Worm (Caenorhabditis elegans) whole organism, young adult: ENCODE measurements around the gene T06E6.1.

Source experiments
- B0019.2 ChIP-seq: fragments of 200-800 bp; sonication (Bioruptor generic); conservative IDR thresholded peaks from 2 replicates; pipeline ENCODE4 v1.3.6; 2022; ENCODE audit warnings: missing genetic modification reagents, missing genetic modification characterization, missing compliant biosample characterization
- C06A6.2 ChIP-seq: fragments of 200-800 bp; sonication (Bioruptor generic); conservative IDR thresholded peaks from 2 replicates; pipeline ENCODE4 v1.3.6; 2022; ENCODE audit warnings: missing genetic modification characterization, missing compliant biosample characterization
- K11D2.4 ChIP-seq: fragments of 200-800 bp; sonication (Bioruptor generic); IDR thresholded peaks from 2 replicates; pipeline ENCODE4 v1.3.6; 2022; ENCODE audit warnings: missing genetic modification reagents, missing genetic modification characterization, missing compliant biosample characterization
- T07F8.4 ChIP-seq: sonication (generic microtip); optimal IDR thresholded peaks from 2 replicates; lab custom pipeline; 2016; ENCODE audit warnings: mild to moderate bottlenecking, missing genetic modification characterization, moderate library complexity, missing compliant biosample characterization
- Y53G8AR.9 ChIP-seq: fragments of 200-800 bp; sonication (Bioruptor generic); conservative IDR thresholded peaks from 2 replicates; pipeline ENCODE4 v1.3.6; 2022; ENCODE audit warnings: missing genetic modification reagents, missing genetic modification characterization, missing compliant biosample characterization
- Y67H2A.10 ChIP-seq: fragments of 200-800 bp; sonication (Bioruptor generic); conservative IDR thresholded peaks from 2 replicates; pipeline ENCODE4 v1.3.6; 2022; ENCODE audit warnings: missing genetic modification reagents, missing genetic modification characterization, missing compliant biosample characterization
- Y79H2A.3 ChIP-seq: fragments of 200-800 bp; sonication (Bioruptor generic); conservative IDR thresholded peaks from 2 replicates; pipeline ENCODE4 v1.3.6; 2022; ENCODE audit warnings: missing genetic modification reagents, missing genetic modification characterization, missing compliant biosample characterization
- cebp-2 ChIP-seq: fragments of 200-800 bp; sonication (Bioruptor generic); IDR thresholded peaks from 2 replicates; pipeline ENCODE4 v1.3.6; 2022; ENCODE audit warnings: missing genetic modification characterization, missing compliant biosample characterization
- ceh-40 ChIP-seq: fragments of 200-800 bp; sonication (Bioruptor generic); IDR thresholded peaks from 2 replicates; pipeline ENCODE4 v1.3.6; 2022; ENCODE audit warnings: missing genetic modification characterization, missing compliant biosample characterization
- chd-7 ChIP-seq: sonication (generic microtip); optimal IDR thresholded peaks from 2 replicates; lab custom pipeline; 2016; ENCODE audit warnings: mild to moderate bottlenecking, missing genetic modification characterization, moderate library complexity, missing compliant biosample characterization
- dox-1 ChIP-seq: fragments of 200-800 bp; sonication (Bioruptor generic); IDR thresholded peaks from 2 replicates; pipeline ENCODE4 v1.3.6; 2022; ENCODE audit warnings: missing genetic modification reagents, missing genetic modification characterization, missing compliant biosample characterization
- efl-1 ChIP-seq: fragments of 150-350 bp; optimal IDR thresholded peaks from 2 replicates; lab custom pipeline; 2014; ENCODE audit warnings: missing biosample characterization, missing genetic modification reagents, missing genetic modification characterization
- ekl-4 ChIP-seq: fragments of 200-800 bp; sonication (Bioruptor generic); IDR thresholded peaks from 2 replicates; pipeline ENCODE4 v1.3.6; 2022; ENCODE audit warnings: missing genetic modification reagents, missing genetic modification characterization, missing compliant biosample characterization
- ets-4 ChIP-seq: fragments of 200-800 bp; sonication (Bioruptor generic); optimal IDR thresholded peaks from 2 replicates; lab custom pipeline; 2018; ENCODE audit warnings: mild to moderate bottlenecking, missing genetic modification characterization, missing compliant biosample characterization
- him-1 ChIP-seq: sonication (generic microtip); optimal IDR thresholded peaks from 2 replicates; lab custom pipeline; 2016; ENCODE audit warnings: missing genotype, missing genetic modification reagents, missing genetic modification characterization, missing compliant biosample characterization
- hlh-26 ChIP-seq: fragments of 200-800 bp; sonication (Bioruptor generic); conservative IDR thresholded peaks from 2 replicates; pipeline ENCODE4 v1.3.6; 2022; ENCODE audit warnings: missing genetic modification reagents, missing genetic modification characterization, missing compliant biosample characterization
- hmg-1.2 ChIP-seq: fragments of 200-800 bp; sonication (Bioruptor generic); IDR thresholded peaks from 2 replicates; pipeline ENCODE4 v1.3.6; 2022; ENCODE audit warnings: missing genetic modification reagents, missing genetic modification characterization, missing compliant biosample characterization
- hmg-20 ChIP-seq: fragments of 200-800 bp; sonication (Bioruptor generic); IDR thresholded peaks from 2 replicates; pipeline ENCODE4 v1.3.6; 2022; ENCODE audit warnings: missing genetic modification reagents, missing genetic modification characterization, missing compliant biosample characterization
- hsf-1 ChIP-seq: fragments of 200-800 bp; sonication (Bioruptor generic); IDR thresholded peaks from 2 replicates; pipeline ENCODE4 v1.3.6; 2022; ENCODE audit warnings: missing genetic modification reagents, missing genetic modification characterization, missing compliant biosample characterization
- lin-26 ChIP-seq: fragments of 200-800 bp; sonication (Bioruptor generic); IDR thresholded peaks from 2 replicates; pipeline ENCODE4 v1.3.6; 2022; ENCODE audit warnings: missing genetic modification reagents, missing genetic modification characterization, missing compliant biosample characterization
- lin-40 ChIP-seq: sonication (generic microtip); optimal IDR thresholded peaks from 2 replicates; lab custom pipeline; 2016; ENCODE audit warnings: missing genetic modification characterization, mild to moderate bottlenecking, missing compliant biosample characterization, missing genotype, missing genetic modification reagents
- nfyb-1 ChIP-seq: fragments of 200-800 bp; sonication (Bioruptor generic); IDR thresholded peaks from 2 replicates; pipeline ENCODE4 v1.3.6; 2022; ENCODE audit warnings: missing genetic modification reagents, missing genetic modification characterization, missing compliant biosample characterization
- nhr-80 ChIP-seq: sonication (generic microtip); optimal IDR thresholded peaks from 2 replicates; lab custom pipeline; 2016; ENCODE audit warnings: missing genetic modification characterization, missing compliant biosample characterization
- pbrm-1 ChIP-seq: fragments of 200-800 bp; sonication (Bioruptor generic); IDR thresholded peaks from 2 replicates; pipeline ENCODE4 v1.3.6; 2022; ENCODE audit warnings: missing genetic modification reagents, missing genetic modification characterization, missing compliant biosample characterization
- rcor-1 ChIP-seq: fragments of 200-800 bp; sonication (Bioruptor generic); IDR thresholded peaks from 2 replicates; pipeline ENCODE4 v1.3.6; 2022; ENCODE audit warnings: missing genetic modification reagents, missing genetic modification characterization, missing compliant biosample characterization
- rpc-1 ChIP-seq, 2 experiments: fragments of 150-350 bp in 1 of 2; sonication (generic microtip) in 1 of 2; optimal IDR thresholded peaks; 2 replicates each; lab custom pipeline; 2014 to 2018; ENCODE audit warnings: missing biosample characterization in 1 of 2, missing genetic modification characterization in 1 of 2, missing genetic modification reagents in 1 of 2, missing genotype in 1 of 2
- sea-2 ChIP-seq: fragments of 200-800 bp; sonication (Bioruptor generic); IDR thresholded peaks from 2 replicates; pipeline ENCODE4 v1.3.6; 2022; ENCODE audit warnings: missing genetic modification characterization, missing compliant biosample characterization
- snpc-3.4 ChIP-seq: sonication (generic microtip); optimal IDR thresholded peaks from 2 replicates; lab custom pipeline; 2017; ENCODE audit warnings: missing genetic modification characterization, mild to moderate bottlenecking, missing compliant biosample characterization, antibody characterized with exemption, moderate library complexity, missing genotype, missing genetic modification reagents
- sptf-2 ChIP-seq: fragments of 200-800 bp; sonication (Bioruptor generic); optimal IDR thresholded peaks from 2 replicates; lab custom pipeline; 2018; ENCODE audit warnings: mild to moderate bottlenecking, missing genetic modification characterization, missing compliant biosample characterization
- unc-130 ChIP-seq: sonication (generic microtip); optimal IDR thresholded peaks from 2 replicates; lab custom pipeline; 2016; ENCODE audit warnings: missing genetic modification reagents, missing genetic modification characterization, missing compliant biosample characterization
- ztf-25 ChIP-seq: fragments of 200-800 bp; sonication (Bioruptor generic); IDR thresholded peaks from 2 replicates; pipeline ENCODE4 v1.3.6; 2022; ENCODE audit warnings: missing genetic modification reagents, missing genetic modification characterization, missing compliant biosample characterization
- ztf-3 ChIP-seq: fragments of 200-800 bp; sonication (Bioruptor generic); optimal IDR thresholded peaks from 2 replicates; lab custom pipeline; 2018; ENCODE audit warnings: mild to moderate bottlenecking, missing genetic modification characterization, missing compliant biosample characterization
- ztf-6 ChIP-seq: fragments of 200-800 bp; sonication (Bioruptor generic); IDR thresholded peaks from 2 replicates; pipeline ENCODE4 v1.3.6; 2022; ENCODE audit warnings: missing genetic modification reagents, missing genetic modification characterization, missing compliant biosample characterization

Gene T06E6.1

DNA sequence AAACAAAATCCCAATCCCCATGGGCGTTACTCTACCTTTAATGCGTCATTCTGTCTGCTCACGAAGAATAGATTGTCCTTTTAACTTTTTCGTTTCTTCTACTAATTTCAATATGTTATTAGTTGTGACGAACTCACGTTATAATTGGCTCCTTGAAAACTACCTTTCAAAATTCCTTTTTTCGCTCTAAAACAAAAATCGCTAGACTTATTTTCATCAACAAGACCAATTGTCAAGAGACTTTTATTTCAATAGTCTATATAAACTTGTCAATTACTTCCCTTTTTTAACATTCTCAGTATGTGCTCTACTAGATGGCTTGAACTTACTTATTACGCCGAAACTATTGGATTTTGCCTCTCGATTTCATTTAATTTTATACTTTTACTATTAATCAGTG lies 10.0 kb downstream of the T06E6.1 start, which contains the start of gene str-102:
str-102 (plus strand) TSS at position 301 of the 400 bp plus-strand sequence.
- no peak for TF ChIP-seq T07F8.4 (tag; lab: Kevin White, UChicago)

ce11 chrV:15383739-15384138 lies 11.0 kb downstream of the T06E6.1 start, which contains the start of gene str-88:
str-88 (minus strand) TSS chrV:15383839.
- TF ChIP-seq dox-1 (GFP tag; lab: Robert Waterston, UW), result no peak
- TF ChIP-seq C06A6.2 (GFP tag; lab: Robert Waterston, UW), result no peak

ce11 chrV:15380857-15381256 lies 13.9 kb downstream of the T06E6.1 start, which contains the start of gene dhs-23:
dhs-23 (plus strand) TSS chrV:15381219.
- TF ChIP-seq snpc-3.4 (no peak), nhr-80 (tag; lab: Kevin White, UChicago) (peak; percentile 11)

- TF ChIP-seq cebp-2 (GFP tag; lab: Robert Waterston, UW) (no peak), B0019.2 (GFP tag; lab: Robert Waterston, UW) (no peak), C06A6.2 (GFP tag; lab: Robert Waterston, UW) (no peak), hlh-26 (GFP tag; lab: Robert Waterston, UW) (no peak), hmg-20 (GFP tag; lab: Robert Waterston, UW) (no peak), ceh-40 (GFP tag; lab: Robert Waterston, UW) (no peak), chd-7 (tag; lab: Kevin White, UChicago) (no peak), him-1 (tag; lab: Kevin White, UChicago) (no peak), K11D2.4 (GFP tag; lab: Robert Waterston, UW) (no peak), Y67H2A.10 (GFP tag; lab: Robert Waterston, UW) (no peak), lin-40 (tag; lab: Kevin White, UChicago) (no peak), pbrm-1 (no peak), sea-2 (no peak)
- TF ChIP-seq, all 124 proteins: peak for 0
Observed at ce11 chrV:15379817-15380216, 14.9 kb downstream of the T06E6.1 start, which contains the start of gene srh-251. srh-251 (minus strand) TSS chrV:15379917.

ce11 chrV:15377903-15378302 lies 16.9 kb downstream of the T06E6.1 start, which contains the start of gene srh-122:
srh-122 (minus strand) TSS chrV:15378003.
- TF ChIP-seq hsf-1 (GFP tag; lab: Robert Waterston, UW) (no peak), efl-1 (no peak), Y79H2A.3 (GFP tag; lab: Robert Waterston, UW) (no peak), Y53G8AR.9 (GFP tag; lab: Robert Waterston, UW) (no peak), nfyb-1 (GFP tag; lab: Robert Waterston, UW) (no peak), ets-4 (GFP tag; lab: Kevin White, UChicago) (no peak), rpc-1 (optimal IDR thresholded peaks at IDR 0.05; lab: Kevin White, UChicago) (no peak), rpc-1 (tag; optimal IDR thresholded peaks at IDR 0.05; lab: Kevin White, UChicago) (no peak), ekl-4 (GFP tag; lab: Robert Waterston, UW) (no peak), lin-26 (GFP tag; lab: Robert Waterston, UW) (no peak)

DNA sequence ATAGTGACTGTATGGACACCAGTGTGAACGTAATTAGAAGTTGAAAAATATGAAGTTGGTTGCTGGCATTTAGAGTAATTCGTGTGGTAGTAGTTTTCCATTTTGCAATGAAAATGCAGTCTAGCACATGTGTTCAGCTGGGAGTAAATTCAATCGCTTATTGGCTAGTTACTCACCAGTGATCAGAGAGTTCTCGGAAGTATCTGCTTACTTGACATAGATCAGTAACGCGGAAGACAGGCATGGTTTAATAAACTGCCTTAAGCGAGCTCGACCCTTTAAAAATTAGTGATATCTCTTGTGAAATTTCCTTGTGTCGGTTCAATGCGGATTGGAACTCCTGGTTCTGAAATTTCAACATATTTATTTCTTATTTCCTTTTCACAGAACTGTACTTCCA lies 18.5 kb downstream of the T06E6.1 start, which contains the start of gene srh-52:
srh-52 (minus strand) TSS at position 101 of the 400 bp plus-strand sequence.
- no peak for TF ChIP-seq rcor-1 (GFP tag; lab: Robert Waterston, UW)
- no peak for TF ChIP-seq sptf-2
- TF ChIP-seq ztf-6 (GFP tag; lab: Robert Waterston, UW), result no peak
- TF ChIP-seq Y53G8AR.9 (GFP tag; lab: Robert Waterston, UW), result no peak
- no peak for TF ChIP-seq unc-130
- no peak for TF ChIP-seq ztf-25 (GFP tag; lab: Robert Waterston, UW)
- no peak for TF ChIP-seq him-1 (tag; lab: Kevin White, UChicago)
- no peak for TF ChIP-seq ztf-3 (GFP tag; lab: Kevin White, UChicago)
- TF ChIP-seq hmg-1.2, result no peak
- TF ChIP-seq, all 124 proteins: peak for 0
